Worm (Caenorhabditis elegans) whole organism, young adult: ENCODE measurements around the gene sqv-3.

Experiments used
- F23B12.7 ChIP-seq: sonication (generic microtip); optimal IDR thresholded peaks from 2 replicates; lab custom pipeline; 2017; ENCODE audit warnings: missing genetic modification characterization, mild to moderate bottlenecking, missing compliant biosample characterization, antibody characterized with exemption, moderate library complexity; ENCODE audit not compliant: insufficient read depth
- F39B2.1 ChIP-seq: fragments of 200-800 bp; sonication (Bioruptor generic); IDR thresholded peaks from 2 replicates; pipeline ENCODE4 v1.3.6; 2022; ENCODE audit warnings: missing genetic modification reagents, missing genetic modification characterization, missing compliant biosample characterization
- F49E8.2 ChIP-seq: sonication (generic microtip); optimal IDR thresholded peaks from 3 replicates; lab custom pipeline; 2017; ENCODE audit warnings: missing genetic modification characterization, mild to moderate bottlenecking, missing compliant biosample characterization, antibody characterized with exemption, moderate library complexity; ENCODE audit not compliant: insufficient read depth
- K11D2.4 ChIP-seq: fragments of 200-800 bp; sonication (Bioruptor generic); IDR thresholded peaks from 2 replicates; pipeline ENCODE4 v1.3.6; 2022; ENCODE audit warnings: missing genetic modification reagents, missing genetic modification characterization, missing compliant biosample characterization
- Y79H2A.3 ChIP-seq: fragments of 200-800 bp; sonication (Bioruptor generic); conservative IDR thresholded peaks from 2 replicates; pipeline ENCODE4 v1.3.6; 2022; ENCODE audit warnings: missing genetic modification reagents, missing genetic modification characterization, missing compliant biosample characterization
- aptf-3 ChIP-seq: fragments of 200-800 bp; sonication (Bioruptor generic); IDR thresholded peaks from 2 replicates; pipeline ENCODE4 v1.3.6; 2022; ENCODE audit warnings: missing genetic modification characterization, missing compliant biosample characterization
- cebp-2 ChIP-seq: fragments of 200-800 bp; sonication (Bioruptor generic); IDR thresholded peaks from 2 replicates; pipeline ENCODE4 v1.3.6; 2022; ENCODE audit warnings: missing genetic modification characterization, missing compliant biosample characterization
- dpl-1 ChIP-seq: fragments of 150-350 bp; optimal IDR thresholded peaks from 2 replicates; lab custom pipeline; 2014; ENCODE audit warnings: missing biosample characterization, missing genetic modification reagents, missing genetic modification characterization
- egl-18 ChIP-seq: fragments of 200-800 bp; sonication (Bioruptor generic); IDR thresholded peaks from 2 replicates; pipeline ENCODE4 v1.3.6; 2022; ENCODE audit warnings: missing genetic modification reagents, missing genetic modification characterization, missing compliant biosample characterization
- ekl-4 ChIP-seq: fragments of 200-800 bp; sonication (Bioruptor generic); IDR thresholded peaks from 2 replicates; pipeline ENCODE4 v1.3.6; 2022; ENCODE audit warnings: missing genetic modification reagents, missing genetic modification characterization, missing compliant biosample characterization
- hlh-12 ChIP-seq: sonication (generic microtip); optimal IDR thresholded peaks from 2 replicates; lab custom pipeline; 2016; ENCODE audit warnings: missing genetic modification characterization, missing compliant biosample characterization
- lsy-27 ChIP-seq: sonication (generic microtip); optimal IDR thresholded peaks from 2 replicates; lab custom pipeline; 2017; ENCODE audit warnings: missing genetic modification characterization, mild to moderate bottlenecking, missing compliant biosample characterization, antibody characterized with exemption, missing genotype, borderline replicate concordance; ENCODE audit not compliant: insufficient read depth
- snpc-4 ChIP-seq, 5 experiments: fragments of 150-350 bp in 1 of 5; sonication (generic microtip) in 4 of 5; optimal IDR thresholded peaks; 2 replicates each; lab custom pipeline; 2014 to 2018; ENCODE audit warnings: missing genetic modification characterization in 5 of 5, missing biosample characterization in 3 of 5, antibody characterized with exemption in 2 of 5, mild to moderate bottlenecking in 2 of 5, missing compliant biosample characterization in 2 of 5, missing genotype in 2 of 5, moderate library complexity in 2 of 5, missing genetic modification reagents in 1 of 5
- tlf-1 ChIP-seq: fragments of 200-800 bp; sonication (Bioruptor generic); optimal IDR thresholded peaks from 2 replicates; lab custom pipeline; 2018; ENCODE audit warnings: mild to moderate bottlenecking, missing genetic modification characterization, missing compliant biosample characterization

- TF ChIP-seq K11D2.4 (GFP tag; lab: Robert Waterston, UW) (no peak), snpc-4 (GFP tag; optimal IDR thresholded peaks at IDR 0.05; lab: Kevin White, UChicago) (no peak), snpc-4 (tag; optimal IDR thresholded peaks at IDR 0.05; lab: Kevin White, UChicago) (no peak), F39B2.1 (no peak), lsy-27 (no peak), F49E8.2 (tag; lab: Kevin White, UChicago) (no peak), hlh-12 (no peak), F23B12.7 (tag; lab: Kevin White, UChicago) (no peak), ekl-4 (GFP tag; lab: Robert Waterston, UW) (0 out of 2 replicates have a peak, but pooled peaks have one; percentile 18), dpl-1 (GFP tag; lab: Kevin White, UChicago) (no peak), Y79H2A.3 (GFP tag; lab: Robert Waterston, UW) (no peak), egl-18 (GFP tag; lab: Robert Waterston, UW) (no peak), cebp-2 (GFP tag; lab: Robert Waterston, UW) (no peak), aptf-3 (GFP tag; lab: Robert Waterston, UW) (no peak), tlf-1 (GFP tag; lab: Kevin White, UChicago) (no peak)
Observed at ce11 chrIII:9751074-9751473, 29.1 kb downstream of the sqv-3 start, which contains the start of gene T05G5.5.
